Worm (Caenorhabditis elegans): ENCODE measurements around the gene sdc-1.

sdc-1 gene

DNA sequence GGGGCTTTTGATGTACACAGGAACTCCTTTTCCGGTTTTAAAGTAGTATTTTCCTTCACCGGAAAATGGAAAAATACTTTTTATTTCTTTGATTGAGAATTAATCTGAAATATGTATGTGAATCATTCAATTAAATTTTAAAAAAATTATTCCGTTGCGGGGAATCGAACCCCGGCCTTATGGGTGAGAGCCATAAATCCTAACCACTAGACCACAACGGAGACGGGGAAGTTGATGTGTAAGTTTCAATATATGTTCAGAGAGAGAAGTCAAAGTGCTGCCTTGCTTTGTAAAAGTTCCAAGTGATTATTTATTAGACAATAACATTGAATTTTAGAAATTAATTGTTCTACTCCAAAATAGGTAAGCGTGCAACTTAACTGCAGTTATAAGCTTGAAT is 4.4 kb upstream of the sdc-1 start:
- TF ChIP-seq attf-5 (GFP tag; optimal IDR thresholded peaks at IDR 0.05) (no peak), rcor-1 (GFP tag; IDR thresholded peaks at IDR 0.05) (peak; percentile 44), F22D6.2 (tag; optimal IDR thresholded peaks at IDR 0.05) (no peak), F52B5.7 (tag; optimal IDR thresholded peaks at IDR 0.05) (no peak), ztf-28 (GFP tag; IDR thresholded peaks at IDR 0.05) (no peak), ets-4 (GFP tag; optimal IDR thresholded peaks at IDR 0.05) (no peak), ztf-26 (tag; optimal IDR thresholded peaks at IDR 0.05) (no peak), hsf-1 (GFP tag; IDR thresholded peaks at IDR 0.05) (no peak), Y53G8AR.9 (GFP tag; conservative IDR thresholded peaks at IDR 0.05) (no peak), mxl-1 (tag; optimal IDR thresholded peaks at IDR 0.05) (peak; percentile 34), madf-3 (GFP tag; IDR thresholded peaks at IDR 0.05) (no peak), mes-4 (tag; optimal IDR thresholded peaks at IDR 0.05) (peak; percentile 64), madf-10 (tag; optimal IDR thresholded peaks at IDR 0.05) (peak; percentile 60), Y53F4B.3 (GFP tag; IDR thresholded peaks at IDR 0.05) (peak; percentile 70), nhr-120 (GFP tag; IDR thresholded peaks at IDR 0.05) (no peak), die-1 (tag; optimal IDR thresholded peaks at IDR 0.05) (peak; percentile 89), F33H1.4 (GFP tag; IDR thresholded peaks at IDR 0.05) (no peak), hlh-12 (tag; optimal IDR thresholded peaks at IDR 0.05) (no peak), efl-1 (GFP tag; optimal IDR thresholded peaks at IDR 0.05) (no peak), snpc-1.1 (tag; optimal IDR thresholded peaks at IDR 0.05; ENCODE audit: insufficient read depth) (peak; percentile 26), attf-6 (GFP tag; IDR thresholded peaks at IDR 0.05) (peak; percentile 31; the same call in 1 of the 2 replicates), hmg-1.2 (GFP tag; IDR thresholded peaks at IDR 0.05) (peak; percentile 74), F49E8.2 (tag; optimal IDR thresholded peaks at IDR 0.05; ENCODE audit: insufficient read depth) (no peak), tbp1 (GFP tag; optimal IDR thresholded peaks at IDR 0.05) (peak; percentile 96), dpl-1 (GFP tag; optimal IDR thresholded peaks at IDR 0.05) (no peak), chd-7 (tag; optimal IDR thresholded peaks at IDR 0.05) (peak; percentile 28), sdz-38 (tag; optimal IDR thresholded peaks at IDR 0.05) (no peak), akir-1 (GFP tag; optimal IDR thresholded peaks at IDR 0.05) (no peak), lin-54 (GFP tag; optimal IDR thresholded peaks at IDR 0.05) (peak; percentile 24), F39B2.1 (GFP tag; IDR thresholded peaks at IDR 0.05) (no peak), aptf-3 (GFP tag; IDR thresholded peaks at IDR 0.05) (no peak), ZK185.1 (tag; optimal IDR thresholded peaks at IDR 0.05; ENCODE audit: poor library complexity, severe bottlenecking) (peak; percentile 93), Y67H2A.10 (GFP tag; conservative IDR thresholded peaks at IDR 0.05) (no peak), B0261.1 (tag; optimal IDR thresholded peaks at IDR 0.05) (peak; percentile 88), ceh-27 (GFP tag; optimal IDR thresholded peaks at IDR 0.05) (no peak), cebp-1 (GFP tag; IDR thresholded peaks at IDR 0.05) (no peak), cebp-1 (tag; optimal IDR thresholded peaks at IDR 0.05) (no peak), ekl-4 (GFP tag; IDR thresholded peaks at IDR 0.05) (peak; percentile 41; the same call in 1 of the 2 replicates), ztf-3 (GFP tag; optimal IDR thresholded peaks at IDR 0.05) (no peak), xnd-1 (tag; optimal IDR thresholded peaks at IDR 0.05) (no peak), ceh-100 (GFP tag; IDR thresholded peaks at IDR 0.05) (peak; percentile 24; the same call in 1 of the 2 replicates), gei-17 (GFP tag; optimal IDR thresholded peaks at IDR 0.05) (no peak), bed-1 (GFP tag; IDR thresholded peaks at IDR 0.05) (no peak), ceh-79 (tag; optimal IDR thresholded peaks at IDR 0.05) (no peak), madf-8 (GFP tag; conservative IDR thresholded peaks at IDR 0.05) (no peak), unc-130 (GFP tag; optimal IDR thresholded peaks at IDR 0.05) (peak; percentile 16), nhr-179 (tag; optimal IDR thresholded peaks at IDR 0.05) (peak; percentile 66), mel-28 (tag; optimal IDR thresholded peaks at IDR 0.05; ENCODE audit: borderline replicate concordance) (no peak), ztf-6 (GFP tag; IDR thresholded peaks at IDR 0.05) (no peak), zfh-2 (GFP tag; conservative IDR thresholded peaks at IDR 0.05) (no peak)
